Fruit fly (Drosophila melanogaster) whole organism, embryonic: Measurements from ENCODE around the gene CG45049.

ENCODE experiments used
- Adf1 ChIP-seq: fragments of 200-800 bp; sonication (Bioruptor generic); IDR thresholded peaks from 2 replicates; pipeline ENCODE4 v1.3.6; 2022; ENCODE audit warnings: missing biosample characterization, missing genetic modification characterization
- Awh ChIP-seq: fragments of 200-800 bp; sonication (Bioruptor generic); IDR thresholded peaks from 2 replicates; pipeline ENCODE4, ENCODE4 v1.3.6; 2022; ENCODE audit warnings: missing biosample characterization, missing genetic modification characterization
- Bgb ChIP-seq: fragments of 200-800 bp; sonication (Bioruptor generic); IDR thresholded peaks from 2 replicates; pipeline ENCODE4 v1.3.6; 2022; ENCODE audit warnings: missing biosample characterization, missing genetic modification characterization; ENCODE audit not compliant: partially characterized antibody
- CG10321 ChIP-seq: fragments of 200-800 bp; sonication (Bioruptor generic); IDR thresholded peaks from 2 replicates; pipeline ENCODE4 v1.3.6; 2022; ENCODE audit warnings: missing biosample characterization, missing genetic modification characterization
- CG10366 ChIP-seq: fragments of 200-800 bp; sonication (Bioruptor generic); IDR thresholded peaks from 2 replicates; pipeline ENCODE4 v1.3.6; 2022; ENCODE audit warnings: missing biosample characterization, missing genetic modification characterization
- CG10959 ChIP-seq: fragments of 200-800 bp; sonication (Bioruptor generic); IDR thresholded peaks from 2 replicates; pipeline ENCODE4 v1.3.6; 2022; ENCODE audit warnings: missing biosample characterization, missing genetic modification characterization
- CG12236 ChIP-seq: fragments of 200-800 bp; sonication (Bioruptor generic); optimal IDR thresholded peaks from 2 replicates; lab custom pipeline; 2016; ENCODE audit warnings: missing biosample characterization, missing genetic modification characterization
- CG1233 ChIP-seq: fragments of 200-800 bp; sonication (Bioruptor generic); optimal IDR thresholded peaks from 4 replicates; lab custom pipeline; 2018; ENCODE audit warnings: missing biosample characterization, mild to moderate bottlenecking, missing genetic modification characterization
- CG12744 ChIP-seq: fragments of 200-800 bp; sonication (Bioruptor generic); optimal IDR thresholded peaks from 2 replicates; lab custom pipeline; 2016; ENCODE audit warnings: missing biosample characterization, missing genetic modification characterization
- CG13894 ChIP-seq: fragments of 200-800 bp; sonication (Bioruptor generic); optimal IDR thresholded peaks from 3 replicates; lab custom pipeline; 2018; ENCODE audit warnings: missing biosample characterization, mild to moderate bottlenecking, missing genetic modification characterization, moderate library complexity
- CG14441 ChIP-seq: fragments of 200-800 bp; sonication (Bioruptor generic); IDR thresholded peaks from 2 replicates; pipeline ENCODE4 v1.3.6; 2022; ENCODE audit warnings: missing biosample characterization, missing genetic modification characterization
- CG15479 ChIP-seq: fragments of 200-800 bp; sonication (Bioruptor generic); optimal IDR thresholded peaks from 3 replicates; lab custom pipeline; 2019; ENCODE audit warnings: missing biosample characterization, mild to moderate bottlenecking, missing genetic modification characterization, moderate library complexity
- CG16779 ChIP-seq: fragments of 200-800 bp; sonication (Bioruptor generic); IDR thresholded peaks from 2 replicates; pipeline ENCODE4 v1.3.6; 2022; ENCODE audit warnings: missing biosample characterization, missing genetic modification characterization
- CG17612 ChIP-seq: fragments of 200-800 bp; sonication (Bioruptor generic); IDR thresholded peaks from 2 replicates; pipeline ENCODE4 v1.3.6; 2022; ENCODE audit warnings: missing biosample characterization, missing genetic modification characterization
- CG17912 ChIP-seq: fragments of 200-800 bp; sonication (Bioruptor generic); optimal IDR thresholded peaks from 2 replicates; lab custom pipeline; 2018; ENCODE audit warnings: missing biosample characterization, mild to moderate bottlenecking, missing genetic modification characterization
- CG18599 ChIP-seq: fragments of 200-800 bp; sonication (Bioruptor generic); optimal IDR thresholded peaks from 3 replicates; lab custom pipeline; 2017; ENCODE audit warnings: missing biosample characterization, missing genetic modification characterization, mild to moderate bottlenecking, moderate library complexity, missing genetic modification reagents
- CG18619 ChIP-seq: fragments of 200-800 bp; sonication (Bioruptor generic); optimal IDR thresholded peaks from 3 replicates; lab custom pipeline; 2017; ENCODE audit warnings: missing biosample characterization, mild to moderate bottlenecking, missing genetic modification characterization
- CG30431 ChIP-seq: fragments of 200-800 bp; sonication (Bioruptor generic); optimal IDR thresholded peaks from 2 replicates; lab custom pipeline; 2017; ENCODE audit warnings: missing biosample characterization, missing genetic modification characterization
- CG31365 ChIP-seq: fragments of 200-800 bp; sonication (Bioruptor generic); optimal IDR thresholded peaks from 2 replicates; lab custom pipeline; 2018; ENCODE audit warnings: missing biosample characterization, mild to moderate bottlenecking, missing genetic modification characterization
- CG31388 ChIP-seq: fragments of 200-800 bp; sonication (Bioruptor generic); optimal IDR thresholded peaks from 2 replicates; lab custom pipeline; 2016; ENCODE audit warnings: missing biosample characterization, missing genetic modification characterization
- CG32767 ChIP-seq: fragments of 200-800 bp; sonication (Bioruptor generic); IDR thresholded peaks from 2 replicates; pipeline ENCODE4 v1.3.6; 2022; ENCODE audit warnings: missing biosample characterization, missing genetic modification characterization
- CG3838 ChIP-seq: fragments of 200-800 bp; sonication (Bioruptor generic); optimal IDR thresholded peaks from 3 replicates; lab custom pipeline; 2016; ENCODE audit warnings: missing biosample characterization, missing genetic modification characterization
- CG4820 ChIP-seq: fragments of 200-800 bp; sonication (Bioruptor generic); optimal IDR thresholded peaks from 3 replicates; lab custom pipeline; 2016; ENCODE audit warnings: missing biosample characterization, missing genetic modification characterization
- CG7786 ChIP-seq: fragments of 200-800 bp; sonication (Bioruptor generic); optimal IDR thresholded peaks from 2 replicates; lab custom pipeline; 2016; ENCODE audit warnings: missing biosample characterization, missing genetic modification characterization
- CG8478 ChIP-seq: fragments of >200 bp; optimal IDR thresholded peaks from 2 replicates; lab custom pipeline; 2018
- CG9817 ChIP-seq: fragments of 200-800 bp; sonication (Bioruptor generic); optimal IDR thresholded peaks from 2 replicates; lab custom pipeline; 2018; ENCODE audit warnings: missing biosample characterization, mild to moderate bottlenecking, missing genetic modification characterization, moderate library complexity
- CG9876 ChIP-seq: fragments of 200-800 bp; sonication (Bioruptor generic); optimal IDR thresholded peaks from 2 replicates; lab custom pipeline; 2016; ENCODE audit warnings: missing biosample characterization, missing genetic modification characterization
- Doc2 ChIP-seq: fragments of 200-800 bp; sonication (Bioruptor generic); IDR thresholded peaks from 2 replicates; pipeline ENCODE4 v1.3.6; 2022; ENCODE audit warnings: missing biosample characterization, missing genetic modification characterization
- Mad ChIP-seq: fragments of 200-800 bp; sonication (Bioruptor generic); optimal IDR thresholded peaks from 2 replicates; lab custom pipeline; 2016; ENCODE audit warnings: missing biosample characterization, missing genetic modification characterization
- NC2α ChIP-seq: fragments of 200-800 bp; sonication (Bioruptor generic); optimal IDR thresholded peaks from 2 replicates; lab custom pipeline; 2016; ENCODE audit warnings: missing biosample characterization, missing genetic modification characterization
- Scr ChIP-seq: fragments of 200-800 bp; sonication (Bioruptor generic); IDR thresholded peaks from 2 replicates; pipeline ENCODE4 v1.3.6; 2022; ENCODE audit warnings: missing biosample characterization, missing genetic modification characterization; ENCODE audit not compliant: partially characterized antibody
- Sox102F ChIP-seq: fragments of 200-800 bp; sonication (Bioruptor generic); optimal IDR thresholded peaks from 2 replicates; lab custom pipeline; 2018; ENCODE audit warnings: missing biosample characterization, mild to moderate bottlenecking, missing genetic modification characterization, moderate library complexity
- Ssrp ChIP-seq: fragments of 200-800 bp; sonication (Bioruptor generic); optimal IDR thresholded peaks from 2 replicates; lab custom pipeline; 2018; ENCODE audit warnings: missing biosample characterization, mild to moderate bottlenecking, missing genetic modification characterization, moderate library complexity
- TFAM ChIP-seq: fragments of 200-800 bp; sonication (Bioruptor generic); optimal IDR thresholded peaks from 2 replicates; lab custom pipeline; 2017; ENCODE audit warnings: missing biosample characterization, missing genetic modification characterization, inconsistent platforms
- Xbp1 ChIP-seq: fragments of 200-800 bp; sonication (Bioruptor generic); optimal IDR thresholded peaks from 3 replicates; lab custom pipeline; 2016; ENCODE audit warnings: missing biosample characterization, mild to moderate bottlenecking, missing genetic modification characterization
- bigmax ChIP-seq: fragments of 200-800 bp; sonication (Bioruptor generic); optimal IDR thresholded peaks from 2 replicates; lab custom pipeline; 2018; ENCODE audit warnings: missing biosample characterization, mild to moderate bottlenecking, missing genetic modification characterization
- btn ChIP-seq: fragments of 200-800 bp; sonication (Bioruptor generic); optimal IDR thresholded peaks from 2 replicates; lab custom pipeline; 2016; ENCODE audit warnings: missing biosample characterization, missing genetic modification characterization
- dmrt99B ChIP-seq: fragments of 200-800 bp; sonication (Bioruptor generic); optimal IDR thresholded peaks from 2 replicates; lab custom pipeline; 2018; ENCODE audit warnings: missing biosample characterization, mild to moderate bottlenecking, missing genetic modification characterization, moderate library complexity
- dpn ChIP-seq, 2 experiments: fragments of 200-800 bp; sonication (Bioruptor generic); optimal IDR thresholded peaks; 3 replicates each; lab custom pipeline; 2016; ENCODE audit warnings: missing biosample characterization in 2 of 2, missing genetic modification characterization in 2 of 2
- en ChIP-seq: fragments of 200-800 bp; sonication (Bioruptor generic); optimal IDR thresholded peaks from 2 replicates; lab custom pipeline; 2016; ENCODE audit warnings: missing biosample characterization, missing genetic modification characterization
- esg ChIP-seq: fragments of 200-800 bp; sonication (Bioruptor generic); conservative IDR thresholded peaks from 2 replicates; pipeline ENCODE4 v1.3.6; 2022; ENCODE audit warnings: missing biosample characterization, missing genetic modification characterization
- kay ChIP-seq: fragments of 200-800 bp; sonication (Bioruptor generic); optimal IDR thresholded peaks from 2 replicates; lab custom pipeline; 2016; ENCODE audit warnings: missing biosample characterization, missing genetic modification characterization
- lab ChIP-seq: fragments of 200-800 bp; sonication (Bioruptor generic); optimal IDR thresholded peaks from 3 replicates; lab custom pipeline; 2017; ENCODE audit warnings: missing biosample characterization, missing genetic modification characterization, mild to moderate bottlenecking, moderate library complexity, missing genetic modification reagents
- lmd ChIP-seq: fragments of 200-800 bp; sonication (Bioruptor generic); IDR thresholded peaks from 2 replicates; pipeline ENCODE4 v1.3.6; 2022; ENCODE audit warnings: missing biosample characterization, missing genetic modification characterization
- org-1 ChIP-seq: fragments of 200-800 bp; sonication (Bioruptor generic); optimal IDR thresholded peaks from 2 replicates; lab custom pipeline; 2017; ENCODE audit warnings: missing biosample characterization, missing genetic modification characterization
- otp ChIP-seq: fragments of 200-800 bp; sonication (Bioruptor generic); IDR thresholded peaks from 3 replicates; pipeline ENCODE4, ENCODE4 v1.3.6; 2022; ENCODE audit warnings: missing biosample characterization, missing genetic modification characterization
- run ChIP-seq: fragments of 200-800 bp; sonication (Bioruptor generic); optimal IDR thresholded peaks from 3 replicates; lab custom pipeline; 2018; ENCODE audit warnings: missing biosample characterization, mild to moderate bottlenecking, missing genetic modification characterization
- sqz ChIP-seq: fragments of 200-800 bp; sonication (Bioruptor generic); optimal IDR thresholded peaks from 3 replicates; lab custom pipeline; 2018; ENCODE audit warnings: missing biosample characterization, mild to moderate bottlenecking, missing genetic modification characterization
- tgo ChIP-seq: fragments of 200-800 bp; sonication (Bioruptor generic); IDR thresholded peaks from 3 replicates; pipeline ENCODE4 v1.3.6; 2022; ENCODE audit warnings: missing biosample characterization, missing genetic modification characterization
- trh ChIP-seq: fragments of 200-800 bp; sonication (Bioruptor generic); optimal IDR thresholded peaks from 2 replicates; lab custom pipeline; 2016; ENCODE audit warnings: missing biosample characterization, missing genetic modification characterization
- tup ChIP-seq: fragments of 200-800 bp; sonication (Bioruptor generic); optimal IDR thresholded peaks from 2 replicates; lab custom pipeline; 2016; ENCODE audit warnings: missing biosample characterization, mild to moderate bottlenecking, missing genetic modification characterization, moderate library complexity
- tx ChIP-seq: fragments of 200-800 bp; sonication (Bioruptor generic); optimal IDR thresholded peaks from 2 replicates; lab custom pipeline; 2016; ENCODE audit warnings: missing biosample characterization, missing genetic modification characterization
- unc-4 ChIP-seq: fragments of 200-800 bp; sonication (Bioruptor generic); IDR thresholded peaks from 2 replicates; pipeline ENCODE4 v1.3.6; 2022; ENCODE audit warnings: missing biosample characterization, missing genetic modification characterization; ENCODE audit not compliant: partially characterized antibody

The CG45049 gene

dm6 chr3R:22781412-22781811, 54.6 kb downstream of the CG45049 start (continued):
- no peak; the same call in 1 of the 2 replicates for TF ChIP-seq Bgb
- no peak for TF ChIP-seq kay (GFP tag; lab: Kevin White, UChicago)
- TF ChIP-seq CG8478, result no peak
- TF ChIP-seq Ssrp (tag; lab: Kevin White, UChicago), result no peak
- TF ChIP-seq CG30431 (GFP tag; lab: Kevin White, UChicago), result no peak
- TF ChIP-seq tgo (GFP tag; lab: Robert Waterston, UW), result no peak
- TF ChIP-seq CG16779, result no peak
- no peak for TF ChIP-seq dpn (GFP tag; optimal IDR thresholded peaks at IDR 0.05; lab: Kevin White, UChicago)
- TF ChIP-seq CG12236 (GFP tag; lab: Kevin White, UChicago), result no peak
- no peak for TF ChIP-seq run (tag; lab: Kevin White, UChicago)
- no peak for TF ChIP-seq Awh
- no peak for TF ChIP-seq CG31388 (GFP tag; lab: Kevin White, UChicago)
- no peak for TF ChIP-seq Sox102F (GFP tag; lab: Kevin White, UChicago)
- peak; percentile 18 for TF ChIP-seq sqz (GFP tag; lab: Kevin White, UChicago)
- TF ChIP-seq Scr (GFP tag; lab: Robert Waterston, UW), result no peak
- TF ChIP-seq CG10321, result no peak
- no peak for TF ChIP-seq NC2α
- TF ChIP-seq CG31365, result no peak
- TF ChIP-seq CG18599, result no peak
- TF ChIP-seq Mad (GFP tag; lab: Kevin White, UChicago), result no peak
- TF ChIP-seq CG4820 (GFP tag; lab: Kevin White, UChicago), result no peak
- TF ChIP-seq CG32767, result no peak
- TF ChIP-seq CG10959 (GFP tag; lab: Robert Waterston, UW), result no peak
- TF ChIP-seq otp, result no peak
- TF ChIP-seq CG7786 (GFP tag; lab: Kevin White, UChicago), result no peak
- no peak for TF ChIP-seq CG17612
- TF ChIP-seq CG15479 (GFP tag; lab: Kevin White, UChicago), result no peak
- peak; percentile 30; the same call in 1 of the 2 replicates for TF ChIP-seq CG10366 (GFP tag; lab: Robert Waterston, UW)
- TF ChIP-seq TFAM (GFP tag; lab: Kevin White, UChicago), result no peak
- no peak for TF ChIP-seq CG9876 (GFP tag; lab: Kevin White, UChicago)
- TF ChIP-seq CG12744 (GFP tag; lab: Kevin White, UChicago), result no peak
- no peak for TF ChIP-seq tup (GFP tag; lab: Kevin White, UChicago)
- no peak for TF ChIP-seq lab
- TF ChIP-seq bigmax, result peak; percentile 43
- TF ChIP-seq CG17912 (GFP tag; lab: Kevin White, UChicago), result no peak
- no peak for TF ChIP-seq lmd (GFP tag; lab: Robert Waterston, UW)
- TF ChIP-seq trh (GFP tag; lab: Kevin White, UChicago), result no peak
- TF ChIP-seq Xbp1 (GFP tag; lab: Kevin White, UChicago), result no peak
- no peak for TF ChIP-seq en (GFP tag; lab: Kevin White, UChicago)
- no peak for TF ChIP-seq CG18619 (GFP tag; lab: Kevin White, UChicago)
- no peak for TF ChIP-seq dmrt99B (tag; lab: Kevin White, UChicago)
- TF ChIP-seq unc-4 (GFP tag; lab: Robert Waterston, UW), result no peak
- TF ChIP-seq esg (GFP tag; lab: Robert Waterston, UW), result no peak
- no peak for TF ChIP-seq CG9817
- TF ChIP-seq tx (GFP tag; lab: Kevin White, UChicago), result no peak
- no peak for TF ChIP-seq Doc2 (GFP tag; lab: Robert Waterston, UW)
- TF ChIP-seq CG1233 (GFP tag; lab: Kevin White, UChicago), result no peak
- TF ChIP-seq CG14441 (GFP tag; lab: Robert Waterston, UW), result no peak
- TF ChIP-seq btn (GFP tag; lab: Kevin White, UChicago), result no peak
- no peak for TF ChIP-seq CG13894 (tag; lab: Kevin White, UChicago)
- peak; percentile 61; the same call in 1 of the 2 replicates for TF ChIP-seq Adf1 (GFP tag; lab: Robert Waterston, UW)
- TF ChIP-seq CG3838 (GFP tag; lab: Kevin White, UChicago), result no peak
- TF ChIP-seq org-1 (GFP tag; lab: Kevin White, UChicago), result no peak
